Worm (Caenorhabditis elegans) whole organism, late embryonic: ENCODE results near the gene C01C10.2.

Experiments
- F13H6.1 ChIP-seq: sonication (generic microtip); optimal IDR thresholded peaks from 2 replicates; lab custom pipeline; 2016; ENCODE audit warnings: missing genetic modification characterization, missing compliant biosample characterization
- K09A11.1 ChIP-seq: sonication (generic microtip); optimal IDR thresholded peaks from 2 replicates; lab custom pipeline; 2017; ENCODE audit warnings: antibody characterized with exemption, mild to moderate bottlenecking, missing genetic modification characterization, missing compliant biosample characterization; ENCODE audit not compliant: insufficient read depth
- fkh-10 ChIP-seq: fragments of 150-350 bp; optimal IDR thresholded peaks from 2 replicates; lab custom pipeline; 2014; ENCODE audit warnings: missing biosample characterization, missing genetic modification reagents, missing genetic modification characterization
- sox-4 ChIP-seq: sonication (generic microtip); optimal IDR thresholded peaks from 2 replicates; lab custom pipeline; 2017; ENCODE audit warnings: mild to moderate bottlenecking, missing genetic modification characterization, inconsistent platforms, missing compliant biosample characterization
- tbx-7 ChIP-seq: sonication (generic microtip); optimal IDR thresholded peaks from 2 replicates; lab custom pipeline; 2016; ENCODE audit warnings: missing genotype, missing genetic modification characterization, missing compliant biosample characterization
- ttx-3 ChIP-seq: sonication (generic microtip); optimal IDR thresholded peaks from 2 replicates; lab custom pipeline; 2016; ENCODE audit warnings: missing genetic modification reagents, missing genetic modification characterization, missing compliant biosample characterization
- unc-55 ChIP-seq: sonication (generic microtip); optimal IDR thresholded peaks from 2 replicates; lab custom pipeline; 2017; ENCODE audit warnings: missing biosample characterization, missing genetic modification reagents, missing genetic modification characterization

DNA sequence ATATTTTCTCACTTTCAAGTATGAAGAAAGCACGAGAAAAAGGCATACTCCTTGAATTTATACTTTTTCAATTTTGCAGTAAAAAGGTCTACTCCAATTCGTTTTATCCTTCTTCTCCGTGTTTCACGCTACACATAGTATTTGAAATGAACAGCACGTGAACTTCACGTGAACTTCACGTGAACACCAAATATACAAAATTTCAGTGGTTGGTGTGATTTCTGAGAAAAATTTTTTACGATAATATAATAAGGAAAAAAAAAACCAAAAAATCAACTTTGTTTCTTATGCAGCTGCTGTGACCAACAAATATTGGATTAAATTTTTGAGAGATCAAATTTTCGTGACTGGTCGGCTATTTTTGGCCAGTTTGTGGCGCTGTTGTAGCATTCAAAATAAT lies 8.6 kb upstream of the C01C10.2 start:
- no peak for TF ChIP-seq K09A11.1 (tag; lab: Kevin White, UChicago)
- no peak for TF ChIP-seq F13H6.1
- no peak for TF ChIP-seq fkh-10 (GFP tag; lab: Kevin White, UChicago)
- TF ChIP-seq sox-4 (tag; lab: Kevin White, UChicago), result no peak
- TF ChIP-seq ttx-3 (tag; lab: Kevin White, UChicago), result no peak
- TF ChIP-seq unc-55 (GFP tag; lab: Kevin White, UChicago), result no peak
- no peak for TF ChIP-seq tbx-7 (tag; lab: Kevin White, UChicago)
